Worm (Caenorhabditis elegans) whole organism, young adult: ENCODE data around the gene srd-44.
A peak's percentile ranks its signal among the peaks of the same experiment; 100 is the strongest.

Experiments
- B0019.2 ChIP-seq: fragments of 200-800 bp; sonication (Bioruptor generic); conservative IDR thresholded peaks from 2 replicates; pipeline ENCODE4 v1.3.6; 2022; ENCODE audit warnings: missing genetic modification reagents, missing genetic modification characterization, missing compliant biosample characterization
- B0035.1 ChIP-seq: sonication (generic microtip); optimal IDR thresholded peaks from 2 replicates; lab custom pipeline; 2016; ENCODE audit warnings: missing genetic modification characterization, mild to moderate bottlenecking, missing compliant biosample characterization, missing genotype, missing genetic modification reagents
- B0261.1 ChIP-seq: sonication (generic microtip); optimal IDR thresholded peaks from 2 replicates; lab custom pipeline; 2016; ENCODE audit warnings: mild to moderate bottlenecking, missing genetic modification characterization, moderate library complexity, missing compliant biosample characterization
- C17E4.6 ChIP-seq: fragments of 200-800 bp; sonication (Bioruptor generic); IDR thresholded peaks from 2 replicates; pipeline ENCODE4 v1.3.6; 2022; ENCODE audit warnings: missing genetic modification reagents, missing genetic modification characterization, missing compliant biosample characterization
- F10E7.11 ChIP-seq: sonication (generic microtip); optimal IDR thresholded peaks from 2 replicates; lab custom pipeline; 2017; ENCODE audit warnings: mild to moderate bottlenecking, missing genetic modification characterization, moderate library complexity, missing compliant biosample characterization
- F23B12.7 ChIP-seq: sonication (generic microtip); optimal IDR thresholded peaks from 2 replicates; lab custom pipeline; 2017; ENCODE audit warnings: missing genetic modification characterization, mild to moderate bottlenecking, missing compliant biosample characterization, antibody characterized with exemption, moderate library complexity; ENCODE audit not compliant: insufficient read depth
- F33H1.4 ChIP-seq: fragments of 200-800 bp; sonication (Bioruptor generic); IDR thresholded peaks from 2 replicates; pipeline ENCODE4 v1.3.6; 2022; ENCODE audit warnings: missing genetic modification reagents, missing genetic modification characterization, missing compliant biosample characterization
- F37B4.10 ChIP-seq: fragments of 200-800 bp; sonication (Bioruptor generic); IDR thresholded peaks from 2 replicates; pipeline ENCODE4 v1.3.6; 2022; ENCODE audit warnings: missing genetic modification characterization, missing compliant biosample characterization
- F57C9.4 ChIP-seq: sonication (generic microtip); optimal IDR thresholded peaks from 2 replicates; lab custom pipeline; 2017; ENCODE audit warnings: mild to moderate bottlenecking, missing genetic modification characterization, missing compliant biosample characterization
- T26A5.8 ChIP-seq: sonication (generic microtip); optimal IDR thresholded peaks from 2 replicates; lab custom pipeline; 2016; ENCODE audit warnings: missing genetic modification characterization, missing compliant biosample characterization
- ZK185.1 ChIP-seq: sonication (generic microtip); optimal IDR thresholded peaks from 2 replicates; lab custom pipeline; 2016; ENCODE audit warnings: mild to moderate bottlenecking, missing genetic modification characterization, missing compliant biosample characterization; ENCODE audit not compliant: poor library complexity, severe bottlenecking
- ama-1 ChIP-seq, 3 experiments: fragments of 150-350 bp in 1 of 3; sonication (generic microtip) in 2 of 3; optimal IDR thresholded peaks; 2 replicates each; lab custom pipeline; 2014 to 2018; ENCODE audit warnings: missing biosample characterization in 2 of 3, missing genetic modification characterization in 2 of 3, missing genetic modification reagents in 2 of 3
- aptf-3 ChIP-seq: fragments of 200-800 bp; sonication (Bioruptor generic); IDR thresholded peaks from 2 replicates; pipeline ENCODE4 v1.3.6; 2022; ENCODE audit warnings: missing genetic modification characterization, missing compliant biosample characterization
- ccch-3 ChIP-seq: fragments of 200-800 bp; sonication (Bioruptor generic); optimal IDR thresholded peaks from 2 replicates; lab custom pipeline; 2018; ENCODE audit warnings: mild to moderate bottlenecking, missing genetic modification characterization, missing compliant biosample characterization
- ceh-27 ChIP-seq: fragments of 200-800 bp; sonication (Bioruptor generic); optimal IDR thresholded peaks from 2 replicates; lab custom pipeline; 2018; ENCODE audit warnings: mild to moderate bottlenecking, missing genetic modification characterization, moderate library complexity, missing compliant biosample characterization
- die-1 ChIP-seq: sonication (generic microtip); optimal IDR thresholded peaks from 2 replicates; lab custom pipeline; 2016; ENCODE audit warnings: missing genotype, mild to moderate bottlenecking, missing genetic modification characterization, missing compliant biosample characterization
- efl-1 ChIP-seq: fragments of 150-350 bp; optimal IDR thresholded peaks from 2 replicates; lab custom pipeline; 2014; ENCODE audit warnings: missing biosample characterization, missing genetic modification reagents, missing genetic modification characterization
- egl-18 ChIP-seq: fragments of 200-800 bp; sonication (Bioruptor generic); IDR thresholded peaks from 2 replicates; pipeline ENCODE4 v1.3.6; 2022; ENCODE audit warnings: missing genetic modification reagents, missing genetic modification characterization, missing compliant biosample characterization
- fkh-3 ChIP-seq: sonication (generic microtip); optimal IDR thresholded peaks from 2 replicates; lab custom pipeline; 2016; ENCODE audit warnings: mild to moderate bottlenecking, missing genetic modification characterization, missing compliant biosample characterization
- hmg-1.2 ChIP-seq: fragments of 200-800 bp; sonication (Bioruptor generic); IDR thresholded peaks from 2 replicates; pipeline ENCODE4 v1.3.6; 2022; ENCODE audit warnings: missing genetic modification reagents, missing genetic modification characterization, missing compliant biosample characterization
- hrde-1 ChIP-seq: sonication (generic microtip); optimal IDR thresholded peaks from 2 replicates; lab custom pipeline; 2016; ENCODE audit warnings: missing genetic modification characterization, mild to moderate bottlenecking, missing compliant biosample characterization, moderate library complexity, missing genotype, missing genetic modification reagents, borderline replicate concordance
- let-526 ChIP-seq: fragments of 200-800 bp; sonication (Bioruptor generic); IDR thresholded peaks from 2 replicates; pipeline ENCODE4 v1.3.6; 2022; ENCODE audit warnings: missing genetic modification reagents, missing genetic modification characterization, missing compliant biosample characterization
- lsl-1 ChIP-seq: fragments of 200-800 bp; sonication (Bioruptor generic); optimal IDR thresholded peaks from 2 replicates; lab custom pipeline; 2018; ENCODE audit warnings: mild to moderate bottlenecking, missing genetic modification characterization, moderate library complexity, missing compliant biosample characterization
- madf-3 ChIP-seq: fragments of 200-800 bp; sonication (Bioruptor generic); IDR thresholded peaks from 2 replicates; pipeline ENCODE4 v1.3.6; 2022; ENCODE audit warnings: missing genetic modification reagents, missing genetic modification characterization, missing compliant biosample characterization
- mel-28 ChIP-seq: sonication (generic microtip); optimal IDR thresholded peaks from 2 replicates; lab custom pipeline; 2016; ENCODE audit warnings: borderline replicate concordance, mild to moderate bottlenecking, missing genetic modification characterization, missing compliant biosample characterization
- nfya-1 ChIP-seq: sonication (generic microtip); optimal IDR thresholded peaks from 2 replicates; lab custom pipeline; 2017; ENCODE audit warnings: antibody characterized with exemption, missing compliant biosample characterization, missing genetic modification characterization, borderline replicate concordance; ENCODE audit not compliant: insufficient read depth
- nhr-27 ChIP-seq: fragments of 200-800 bp; sonication (Bioruptor generic); optimal IDR thresholded peaks from 2 replicates; lab custom pipeline; 2018; ENCODE audit warnings: mild to moderate bottlenecking, missing genetic modification characterization, moderate library complexity, missing compliant biosample characterization
- nhr-80 ChIP-seq: sonication (generic microtip); optimal IDR thresholded peaks from 2 replicates; lab custom pipeline; 2016; ENCODE audit warnings: missing genetic modification characterization, missing compliant biosample characterization
- rcor-1 ChIP-seq: fragments of 200-800 bp; sonication (Bioruptor generic); IDR thresholded peaks from 2 replicates; pipeline ENCODE4 v1.3.6; 2022; ENCODE audit warnings: missing genetic modification reagents, missing genetic modification characterization, missing compliant biosample characterization
- repo-1 ChIP-seq: sonication (generic microtip); optimal IDR thresholded peaks from 2 replicates; lab custom pipeline; 2017; ENCODE audit warnings: mild to moderate bottlenecking, missing genetic modification characterization, missing compliant biosample characterization
- tbx-9 ChIP-seq: sonication (generic microtip); optimal IDR thresholded peaks from 2 replicates; lab custom pipeline; 2016; ENCODE audit warnings: borderline replicate concordance, missing genetic modification characterization, inconsistent platforms, missing compliant biosample characterization
- tlf-1 ChIP-seq: fragments of 200-800 bp; sonication (Bioruptor generic); optimal IDR thresholded peaks from 2 replicates; lab custom pipeline; 2018; ENCODE audit warnings: mild to moderate bottlenecking, missing genetic modification characterization, missing compliant biosample characterization
- unc-130 ChIP-seq: sonication (generic microtip); optimal IDR thresholded peaks from 2 replicates; lab custom pipeline; 2016; ENCODE audit warnings: missing genetic modification reagents, missing genetic modification characterization, missing compliant biosample characterization
- unc-62 ChIP-seq: fragments of 150-350 bp; optimal IDR thresholded peaks from 2 replicates; lab custom pipeline; 2014; ENCODE audit warnings: missing biosample characterization, missing genetic modification reagents, missing genetic modification characterization
- ztf-25 ChIP-seq: fragments of 200-800 bp; sonication (Bioruptor generic); IDR thresholded peaks from 2 replicates; pipeline ENCODE4 v1.3.6; 2022; ENCODE audit warnings: missing genetic modification reagents, missing genetic modification characterization, missing compliant biosample characterization
- ztf-26 ChIP-seq: sonication (generic microtip); optimal IDR thresholded peaks from 2 replicates; lab custom pipeline; 2017; ENCODE audit warnings: missing genetic modification characterization, missing compliant biosample characterization
- ztf-28 ChIP-seq: fragments of 200-800 bp; sonication (Bioruptor generic); IDR thresholded peaks from 2 replicates; pipeline ENCODE4 v1.3.6; 2022; ENCODE audit warnings: missing genetic modification reagents, missing genetic modification characterization, missing compliant biosample characterization

srd-44 gene

DNA sequence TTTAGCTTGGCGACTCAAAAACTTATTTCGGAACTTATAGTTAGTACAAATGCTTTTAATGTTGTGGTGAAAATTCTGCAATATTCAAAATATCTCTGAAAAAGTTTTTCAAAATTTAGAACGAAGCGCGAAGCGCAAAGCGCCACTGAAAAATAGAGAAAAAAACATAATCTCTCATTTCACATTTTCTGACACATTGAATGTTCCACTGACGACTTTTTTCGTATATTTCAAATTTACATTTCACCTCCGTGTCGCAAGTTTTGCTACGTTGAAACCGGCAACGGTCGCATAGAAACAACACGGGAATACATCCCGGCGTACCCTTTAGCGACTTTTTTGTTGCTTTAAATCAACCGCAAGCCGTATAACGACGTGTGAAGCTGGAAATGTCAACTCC is 10.1 kb downstream of the srd-44 start, which contains the start of gene F42F12.14:
F42F12.14 (plus strand) TSS at position 301 of the 400 bp plus-strand sequence.
- no peak for TF ChIP-seq tlf-1 (GFP tag; lab: Kevin White, UChicago)
- TF ChIP-seq F10E7.11 (tag; lab: Kevin White, UChicago), result no peak
- no peak for TF ChIP-seq aptf-3
- TF ChIP-seq B0035.1, result no peak
- TF ChIP-seq mel-28 (tag; lab: Kevin White, UChicago), result no peak
- TF ChIP-seq lsl-1, result no peak
- no peak for TF ChIP-seq egl-18 (GFP tag; lab: Robert Waterston, UW)
- TF ChIP-seq ama-1 (optimal IDR thresholded peaks at IDR 0.05; lab: Kevin White, UChicago), result no peak
- TF ChIP-seq ama-1 (GFP tag; optimal IDR thresholded peaks at IDR 0.05; lab: Kevin White, UChicago), result no peak
- TF ChIP-seq F37B4.10 (GFP tag; lab: Robert Waterston, UW), result no peak
- no peak for TF ChIP-seq let-526
- TF ChIP-seq unc-130 (GFP tag; lab: Kevin White, UChicago), result no peak
- no peak for TF ChIP-seq efl-1 (GFP tag; lab: Kevin White, UChicago)

DNA sequence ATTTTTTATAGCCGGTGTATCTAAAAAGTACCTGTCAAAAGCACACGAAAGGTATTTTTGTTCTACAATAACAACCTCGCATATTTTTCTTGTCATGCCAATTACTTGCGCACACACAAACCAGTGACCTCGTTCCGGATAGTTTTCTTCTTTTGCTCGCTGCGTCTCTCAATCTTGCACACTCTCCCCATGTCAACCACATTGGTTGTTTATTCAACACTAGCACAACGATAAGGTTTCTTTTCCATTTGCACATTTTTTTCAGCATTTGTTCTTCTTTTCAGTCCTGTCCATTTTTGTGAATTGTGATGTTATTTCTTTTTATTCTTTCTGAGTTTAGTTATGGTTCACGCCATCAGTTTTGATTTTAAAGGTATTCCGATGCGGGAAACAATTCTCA is 12.0 kb downstream of the srd-44 start, which contains the start of gene F42F12.3:
F42F12.3 (plus strand) TSS at position 372 of the 400 bp plus-strand sequence.
- TF ChIP-seq repo-1 (tag; lab: Kevin White, UChicago) (no peak), ztf-25 (GFP tag; lab: Robert Waterston, UW) (no peak), nhr-80 (tag; lab: Kevin White, UChicago) (peak; percentile 21), rcor-1 (no peak), ccch-3 (GFP tag; lab: Kevin White, UChicago) (no peak), nfya-1 (tag; lab: Kevin White, UChicago) (no peak), F23B12.7 (tag; lab: Kevin White, UChicago) (no peak)

- TF ChIP-seq ZK185.1 (tag; lab: Kevin White, UChicago) (no peak), hmg-1.2 (GFP tag; lab: Robert Waterston, UW) (no peak), nhr-80 (tag; lab: Kevin White, UChicago) (peak; percentile 39)
Observed at ce11 chrX:12352872-12353271, 14.6 kb downstream of the srd-44 start, which contains the start of gene F42F12.4. TSS of gene F42F12.4 (minus strand) at chrX:12352947.

ce11 chrX:12356581-12356980 is 18.3 kb downstream of the srd-44 start, which contains the start of gene nspc-12:
TSS of gene nspc-12 (minus strand) at chrX:12356681.
- TF ChIP-seq fkh-3 (tag; lab: Kevin White, UChicago), result no peak
- TF ChIP-seq hrde-1 (tag; lab: Kevin White, UChicago), result no peak
- no peak for TF ChIP-seq die-1
- no peak for TF ChIP-seq B0261.1
- TF ChIP-seq F10E7.11 (tag; lab: Kevin White, UChicago), result no peak
- no peak for TF ChIP-seq B0019.2 (GFP tag; lab: Robert Waterston, UW)
- no peak for TF ChIP-seq tlf-1 (GFP tag; lab: Kevin White, UChicago)
- TF ChIP-seq ceh-27 (GFP tag; lab: Kevin White, UChicago), result no peak
- TF ChIP-seq C17E4.6 (GFP tag; lab: Robert Waterston, UW), result no peak
- TF ChIP-seq repo-1 (tag; lab: Kevin White, UChicago), result no peak
- no peak for TF ChIP-seq F57C9.4 (tag; lab: Kevin White, UChicago)
- TF ChIP-seq F23B12.7 (tag; lab: Kevin White, UChicago), result no peak
- TF ChIP-seq tbx-9 (tag; lab: Kevin White, UChicago), result no peak
- TF ChIP-seq nhr-27 (tag; lab: Kevin White, UChicago), result no peak
- TF ChIP-seq F33H1.4 (GFP tag; lab: Robert Waterston, UW), result no peak
- no peak for TF ChIP-seq unc-62 (GFP tag; lab: Kevin White, UChicago)
- no peak for TF ChIP-seq T26A5.8
- no peak for TF ChIP-seq ztf-28 (GFP tag; lab: Robert Waterston, UW)
- no peak for TF ChIP-seq madf-3 (GFP tag; lab: Robert Waterston, UW)
- TF ChIP-seq ztf-26 (tag; lab: Kevin White, UChicago), result no peak
- TF ChIP-seq, all 124 proteins: peak for 0
